Fruit fly (Drosophila melanogaster) whole organism, prepupa: ENCODE data around the gene CG33920.

Source experiments
- Blimp-1 ChIP-seq: fragments of 200-800 bp; sonication (Bioruptor generic); optimal IDR thresholded peaks from 3 replicates; lab custom pipeline; 2017; ENCODE audit warnings: missing biosample characterization, missing genetic modification characterization, mild to moderate bottlenecking, moderate library complexity, missing genetic modification reagents
- CG10631 ChIP-seq: fragments of 200-800 bp; sonication (Bioruptor generic); optimal IDR thresholded peaks from 2 replicates; lab custom pipeline; 2016; ENCODE audit warnings: missing biosample characterization, missing genetic modification characterization
- CG10669 ChIP-seq: fragments of 200-800 bp; sonication (Bioruptor generic); optimal IDR thresholded peaks from 3 replicates; lab custom pipeline; 2018; ENCODE audit warnings: missing biosample characterization, mild to moderate bottlenecking, missing genetic modification characterization, moderate library complexity
- CG11294 ChIP-seq: fragments of 200-800 bp; sonication (Bioruptor generic); IDR thresholded peaks from 2 replicates; pipeline ENCODE4 v1.3.6; 2022; ENCODE audit warnings: missing biosample characterization, missing genetic modification characterization
- CG11762 ChIP-seq: fragments of 200-800 bp; sonication (Bioruptor generic); optimal IDR thresholded peaks from 3 replicates; lab custom pipeline; 2016; ENCODE audit warnings: missing biosample characterization, missing genetic modification characterization; ENCODE audit not compliant: insufficient read depth
- CG11902 ChIP-seq: fragments of 200-800 bp; sonication (Bioruptor generic); optimal IDR thresholded peaks from 3 replicates; lab custom pipeline; 2016; ENCODE audit warnings: missing biosample characterization, missing genetic modification characterization
- CG15336 ChIP-seq: fragments of 200-800 bp; sonication (Bioruptor generic); IDR thresholded peaks from 2 replicates; pipeline ENCODE4 v1.3.6; 2022; ENCODE audit warnings: missing biosample characterization, missing genetic modification characterization
- CG16779 ChIP-seq: fragments of 200-800 bp; sonication (Bioruptor generic); optimal IDR thresholded peaks from 3 replicates; lab custom pipeline; 2017; ENCODE audit warnings: missing biosample characterization, mild to moderate bottlenecking, missing genetic modification characterization
- CG3032 ChIP-seq: fragments of 200-800 bp; optimal IDR thresholded peaks from 2 replicates; lab custom pipeline; 2019; ENCODE audit warnings: missing biosample characterization, mild to moderate bottlenecking, missing genetic modification characterization, moderate library complexity
- CG31627 ChIP-seq: fragments of 200-800 bp; sonication (Bioruptor generic); optimal IDR thresholded peaks from 3 replicates; lab custom pipeline; 2016; ENCODE audit warnings: missing biosample characterization, missing genetic modification characterization
- CG32006 ChIP-seq: fragments of 200-800 bp; sonication (Bioruptor generic); optimal IDR thresholded peaks from 3 replicates; lab custom pipeline; 2017; ENCODE audit warnings: missing biosample characterization, mild to moderate bottlenecking, missing genetic modification characterization
- CG34406 ChIP-seq: fragments of 200-800 bp; sonication (Bioruptor generic); optimal IDR thresholded peaks from 3 replicates; lab custom pipeline; 2016; ENCODE audit warnings: missing biosample characterization, missing genetic modification characterization
- CG3919 ChIP-seq: fragments of 200-800 bp; sonication (Bioruptor generic); optimal IDR thresholded peaks from 3 replicates; lab custom pipeline; 2016; ENCODE audit warnings: missing biosample characterization, missing genetic modification characterization
- CG4318 ChIP-seq: fragments of 200-800 bp; sonication (Bioruptor generic); optimal IDR thresholded peaks from 3 replicates; lab custom pipeline; 2017; ENCODE audit warnings: missing biosample characterization, mild to moderate bottlenecking, missing genetic modification characterization
- CG6163 ChIP-seq: fragments of 200-800 bp; sonication (Bioruptor generic); IDR thresholded peaks from 3 replicates; pipeline ENCODE4 v1.3.6; 2022; ENCODE audit warnings: missing biosample characterization, missing genetic modification characterization
- CG6792 ChIP-seq: fragments of 200-800 bp; sonication (Bioruptor generic); optimal IDR thresholded peaks from 3 replicates; lab custom pipeline; 2016; ENCODE audit warnings: missing biosample characterization, missing genetic modification characterization
- CG6808 ChIP-seq: fragments of 200-800 bp; sonication (Bioruptor generic); optimal IDR thresholded peaks from 3 replicates; lab custom pipeline; 2017; ENCODE audit warnings: missing biosample characterization, missing genetic modification characterization, mild to moderate bottlenecking, moderate library complexity, missing genetic modification reagents
- CG6854 ChIP-seq: fragments of 200-800 bp; sonication (Bioruptor generic); optimal IDR thresholded peaks from 2 replicates; lab custom pipeline; 2017; ENCODE audit warnings: missing biosample characterization, mild to moderate bottlenecking, missing genetic modification characterization
- CG7368 ChIP-seq: fragments of 200-800 bp; sonication (Bioruptor generic); optimal IDR thresholded peaks from 3 replicates; lab custom pipeline; 2016; ENCODE audit warnings: missing biosample characterization, missing genetic modification characterization
- CG8119 ChIP-seq: fragments of 200-800 bp; sonication (Bioruptor generic); IDR thresholded peaks from 3 replicates; pipeline ENCODE4 v1.3.6; 2022; ENCODE audit warnings: missing biosample characterization, missing genetic modification characterization
- CG8632 ChIP-seq: fragments of 200-800 bp; sonication (Bioruptor generic); optimal IDR thresholded peaks from 3 replicates; lab custom pipeline; 2016; ENCODE audit warnings: missing biosample characterization, missing genetic modification characterization
- CG9139 ChIP-seq: fragments of 200-800 bp; sonication (Bioruptor generic); optimal IDR thresholded peaks from 3 replicates; lab custom pipeline; 2017; ENCODE audit warnings: missing biosample characterization, mild to moderate bottlenecking, missing genetic modification characterization
- Eip75B ChIP-seq: fragments of 200-800 bp; sonication (Bioruptor generic); optimal IDR thresholded peaks from 3 replicates; lab custom pipeline; 2016; ENCODE audit warnings: missing biosample characterization, missing genetic modification characterization
- Eip78C ChIP-seq: fragments of 200-800 bp; sonication (Bioruptor generic); peaks from one replicate; lab custom pipeline; 2016; ENCODE audit warnings: missing biosample characterization, missing genetic modification characterization
- Eip93F ChIP-seq: fragments of 200-800 bp; sonication (Bioruptor generic); optimal IDR thresholded peaks from 2 replicates; lab custom pipeline; 2016; ENCODE audit warnings: missing biosample characterization, mild to moderate bottlenecking, missing genetic modification characterization
- Ets21C ChIP-seq: fragments of 200-800 bp; sonication (Bioruptor generic); optimal IDR thresholded peaks from 3 replicates; lab custom pipeline; 2016; ENCODE audit warnings: missing biosample characterization, missing genetic modification characterization
- Ets96B ChIP-seq: fragments of 200-800 bp; optimal IDR thresholded peaks from 2 replicates; lab custom pipeline; 2019; ENCODE audit warnings: missing biosample characterization, mild to moderate bottlenecking, missing genetic modification characterization, moderate library complexity
- Gug ChIP-seq: fragments of 200-800 bp; sonication (Bioruptor generic); IDR thresholded peaks from 2 replicates; pipeline ENCODE4 v1.3.6; 2022; ENCODE audit warnings: missing biosample characterization, missing genetic modification characterization
- Hr38 ChIP-seq: sonication (Bioruptor generic); optimal IDR thresholded peaks from 2 replicates; lab custom pipeline; 2016; ENCODE audit warnings: missing biosample characterization, missing genetic modification characterization
- Hr39 ChIP-seq: fragments of 200-800 bp; sonication (Bioruptor generic); optimal IDR thresholded peaks from 2 replicates; lab custom pipeline; 2016; ENCODE audit warnings: missing biosample characterization, missing genetic modification characterization
- Hr4 ChIP-seq: fragments of 200-800 bp; sonication (Bioruptor generic); optimal IDR thresholded peaks from 3 replicates; lab custom pipeline; 2016; ENCODE audit warnings: missing biosample characterization, missing genetic modification characterization
- Lpt ChIP-seq: fragments of 200-800 bp; sonication (Bioruptor generic); optimal IDR thresholded peaks from 3 replicates; lab custom pipeline; 2016; ENCODE audit warnings: missing biosample characterization, missing genetic modification characterization
- Met ChIP-seq: fragments of 200-800 bp; sonication (Bioruptor generic); optimal IDR thresholded peaks from 3 replicates; lab custom pipeline; 2016; ENCODE audit warnings: missing biosample characterization, missing genetic modification characterization
- OdsH ChIP-seq: fragments of 200-800 bp; sonication (Bioruptor generic); optimal IDR thresholded peaks from 3 replicates; lab custom pipeline; 2016; ENCODE audit warnings: missing biosample characterization, missing genetic modification characterization
- Sox14 ChIP-seq: fragments of 200-800 bp; sonication (Bioruptor generic); optimal IDR thresholded peaks from 3 replicates; lab custom pipeline; 2016; ENCODE audit warnings: missing biosample characterization, missing genetic modification characterization
- acj6 ChIP-seq: fragments of 200-800 bp; sonication (Bioruptor generic); optimal IDR thresholded peaks from 3 replicates; lab custom pipeline; 2016; ENCODE audit warnings: missing biosample characterization, missing genetic modification characterization
- cyc ChIP-seq: fragments of 200-800 bp; sonication (Bioruptor generic); optimal IDR thresholded peaks from 3 replicates; lab custom pipeline; 2016; ENCODE audit warnings: missing biosample characterization, missing genetic modification characterization
- dac ChIP-seq: fragments of 200-800 bp; sonication (Bioruptor generic); optimal IDR thresholded peaks from 2 replicates; lab custom pipeline; 2017; ENCODE audit warnings: missing biosample characterization, mild to moderate bottlenecking, missing genetic modification characterization
- dsx ChIP-seq: fragments of 200-800 bp; optimal IDR thresholded peaks from 3 replicates; lab custom pipeline; 2019; ENCODE audit warnings: missing biosample characterization, mild to moderate bottlenecking, missing genetic modification characterization, moderate library complexity; ENCODE audit not compliant: poor library complexity, severe bottlenecking
- eg ChIP-seq: fragments of 200-800 bp; sonication (Bioruptor generic); IDR thresholded peaks from 3 replicates; pipeline ENCODE4 v1.3.6; 2022; ENCODE audit warnings: missing biosample characterization, missing genetic modification characterization
- esn ChIP-seq: fragments of 200-800 bp; sonication (Bioruptor generic); optimal IDR thresholded peaks from 2 replicates; lab custom pipeline; 2016; ENCODE audit warnings: missing biosample characterization, mild to moderate bottlenecking, missing genetic modification characterization, moderate library complexity
- fd59A ChIP-seq: fragments of 200-800 bp; sonication (Bioruptor generic); optimal IDR thresholded peaks from 2 replicates; lab custom pipeline; 2017; ENCODE audit warnings: missing biosample characterization, mild to moderate bottlenecking, missing genetic modification characterization, missing genetic modification reagents
- fkh ChIP-seq: fragments of 200-800 bp; sonication (Bioruptor generic); optimal IDR thresholded peaks from 3 replicates; lab custom pipeline; 2017; ENCODE audit warnings: missing biosample characterization, mild to moderate bottlenecking, missing genetic modification characterization, moderate library complexity
- lz ChIP-seq: fragments of 200-800 bp; sonication (Bioruptor generic); optimal IDR thresholded peaks from 3 replicates; lab custom pipeline; 2016; ENCODE audit warnings: missing biosample characterization, missing genetic modification characterization
- net ChIP-seq: fragments of 200-800 bp; sonication (Bioruptor generic); optimal IDR thresholded peaks from 3 replicates; lab custom pipeline; 2016; ENCODE audit warnings: missing biosample characterization, missing genetic modification characterization
- pdm3 ChIP-seq: fragments of 200-800 bp; sonication (Bioruptor generic); optimal IDR thresholded peaks from 3 replicates; lab custom pipeline; 2016; ENCODE audit warnings: missing biosample characterization, missing genetic modification characterization
- salr ChIP-seq, 2 experiments: fragments of 200-800 bp; sonication (Bioruptor generic); optimal IDR thresholded peaks; 3 replicates each; lab custom pipeline; 2016 to 2018; ENCODE audit warnings: missing biosample characterization in 2 of 2, missing genetic modification characterization in 2 of 2, mild to moderate bottlenecking in 1 of 2
- spab ChIP-seq: fragments of 200-800 bp; sonication (Bioruptor generic); optimal IDR thresholded peaks from 2 replicates; lab custom pipeline; 2017; ENCODE audit warnings: missing biosample characterization, mild to moderate bottlenecking, missing genetic modification characterization, missing genetic modification reagents
- ss ChIP-seq, 2 experiments: fragments of 200-800 bp; sonication (Bioruptor generic); optimal IDR thresholded peaks; 2 replicates in 1 of 2; 3 replicates in 1 of 2; lab custom pipeline; 2017 to 2018; ENCODE audit warnings: mild to moderate bottlenecking in 2 of 2, missing biosample characterization in 2 of 2, missing genetic modification characterization in 2 of 2, moderate library complexity in 1 of 2
- svp ChIP-seq: fragments of 200-800 bp; sonication (Bioruptor generic); peaks from one replicate; lab custom pipeline; 2016; ENCODE audit warnings: missing biosample characterization, missing genetic modification characterization
- topi ChIP-seq: fragments of 200-800 bp; sonication (Bioruptor generic); optimal IDR thresholded peaks from 3 replicates; lab custom pipeline; 2016; ENCODE audit warnings: missing biosample characterization, missing genetic modification characterization
- vri ChIP-seq: fragments of 200-800 bp; sonication (Bioruptor generic); optimal IDR thresholded peaks from 3 replicates; lab custom pipeline; 2016; ENCODE audit warnings: missing biosample characterization, mild to moderate bottlenecking, missing genetic modification characterization

Gene CG33920

DNA sequence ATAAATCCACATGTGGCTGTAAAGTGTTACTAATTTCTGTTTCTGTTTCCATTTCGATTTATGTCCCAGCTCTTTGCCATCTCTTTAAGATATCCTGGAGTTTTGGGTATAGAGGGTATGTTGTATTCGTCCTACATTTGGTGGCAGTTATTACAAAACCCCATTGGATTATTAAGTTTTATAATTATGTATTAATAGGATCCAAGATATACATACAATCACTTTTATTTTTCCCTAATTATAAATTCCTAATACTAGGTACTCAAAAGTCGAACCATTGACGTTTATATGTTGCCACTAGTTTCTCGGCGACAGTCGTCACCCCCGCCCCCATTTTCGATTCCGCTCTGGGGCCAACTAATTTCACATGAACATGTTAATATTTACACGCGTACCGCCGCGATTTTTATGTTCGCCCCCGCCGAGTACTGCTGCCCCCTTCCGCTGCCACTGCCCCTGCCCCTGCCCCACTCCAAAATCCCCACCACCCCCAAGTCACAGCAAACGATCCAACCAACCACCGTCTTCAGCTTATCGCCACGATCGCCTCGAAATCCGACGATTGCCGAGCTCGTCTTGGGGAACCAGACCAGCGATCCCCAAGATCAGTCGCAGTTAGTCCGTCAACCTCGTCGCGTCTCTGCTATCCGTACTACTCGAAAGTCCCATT, 19.9 kb upstream of the CG33920 start, which contains the start of gene Sox100B:
Gene Sox100B (plus strand): TSS at position 601 of the 670 bp plus-strand sequence.
- no peak for TF ChIP-seq Sox14
- no peak for TF ChIP-seq salr (GFP tag; optimal IDR thresholded peaks at IDR 0.05; lab: Kevin White, UChicago)
- no peak for TF ChIP-seq fd59A (GFP tag; lab: Kevin White, UChicago)
- no peak for TF ChIP-seq Hr38 (GFP tag; lab: Kevin White, UChicago)
- no peak for TF ChIP-seq esn (GFP tag; lab: Kevin White, UChicago)
- no peak for TF ChIP-seq vri (GFP tag; lab: Kevin White, UChicago)
- TF ChIP-seq fkh (GFP tag; lab: Kevin White, UChicago): peak; percentile 67
- TF ChIP-seq CG7368: no peak
- no peak for TF ChIP-seq Met (GFP tag; lab: Kevin White, UChicago)
- TF ChIP-seq CG32006 (GFP tag; lab: Kevin White, UChicago): no peak
- TF ChIP-seq topi: no peak
- TF ChIP-seq Blimp-1 (GFP tag; lab: Kevin White, UChicago): no peak
- no peak for TF ChIP-seq CG10631 (GFP tag; lab: Kevin White, UChicago)
- peak; percentile 60 for TF ChIP-seq svp (GFP tag; lab: Kevin White, UChicago)
- no peak for TF ChIP-seq eg (GFP tag; lab: Robert Waterston, UW)
- TF ChIP-seq net (GFP tag; lab: Kevin White, UChicago): no peak
- TF ChIP-seq Eip78C (GFP tag; lab: Kevin White, UChicago): peak; percentile 57
- TF ChIP-seq dsx (GFP tag; lab: Kevin White, UChicago): no peak
- no peak for TF ChIP-seq Lpt (GFP tag; lab: Kevin White, UChicago)
- no peak for TF ChIP-seq CG34406 (GFP tag; lab: Kevin White, UChicago)
- TF ChIP-seq Eip75B (GFP tag; lab: Kevin White, UChicago): no peak
- peak; percentile 23 for TF ChIP-seq CG3032 (tag; lab: Kevin White, UChicago)
- TF ChIP-seq CG6808 (GFP tag; lab: Kevin White, UChicago): no peak
- TF ChIP-seq Eip93F: no peak
- no peak for TF ChIP-seq CG11762 (GFP tag; lab: Kevin White, UChicago)
- TF ChIP-seq CG15336: no peak
- TF ChIP-seq dac (GFP tag; lab: Kevin White, UChicago): no peak
- TF ChIP-seq CG6792: no peak
- TF ChIP-seq CG11294: no peak
- TF ChIP-seq Hr4 (GFP tag; lab: Kevin White, UChicago): no peak
- TF ChIP-seq cyc (GFP tag; lab: Kevin White, UChicago): no peak
- no peak for TF ChIP-seq spab
- no peak for TF ChIP-seq CG10669 (GFP tag; lab: Kevin White, UChicago)
- no peak for TF ChIP-seq pdm3 (GFP tag; lab: Kevin White, UChicago)
- TF ChIP-seq Ets21C (GFP tag; lab: Kevin White, UChicago): no peak
- TF ChIP-seq CG4318 (GFP tag; lab: Kevin White, UChicago): no peak
- no peak for TF ChIP-seq CG8632
- no peak for TF ChIP-seq Gug (GFP tag; lab: Robert Waterston, UW)
- TF ChIP-seq CG6854 (GFP tag; lab: Kevin White, UChicago): no peak
- TF ChIP-seq CG11902 (GFP tag; lab: Kevin White, UChicago): no peak
- no peak for TF ChIP-seq acj6 (GFP tag; lab: Kevin White, UChicago)
- TF ChIP-seq CG6163 (GFP tag; lab: Robert Waterston, UW): 0 out of 3 replicates have a peak, but pooled peaks have one; percentile 23
- TF ChIP-seq CG16779 (tag; lab: Kevin White, UChicago): no peak
- TF ChIP-seq CG8119 (GFP tag; lab: Robert Waterston, UW): no peak
- no peak for TF ChIP-seq CG31627 (GFP tag; lab: Kevin White, UChicago)
- TF ChIP-seq ss (GFP tag; optimal IDR thresholded peaks at IDR 0.05; lab: Kevin White, UChicago): no peak
- no peak for TF ChIP-seq lz (GFP tag; lab: Kevin White, UChicago)
- TF ChIP-seq OdsH (GFP tag; lab: Kevin White, UChicago): no peak
- no peak for TF ChIP-seq CG9139 (GFP tag; lab: Kevin White, UChicago)
- no peak for TF ChIP-seq CG3919
- peak; percentile 18 for TF ChIP-seq Ets96B (tag; lab: Kevin White, UChicago)
- TF ChIP-seq Hr39 (GFP tag; lab: Kevin White, UChicago): no peak
